Fruit fly (Drosophila melanogaster) whole organism, embryonic: ENCODE data around the gene psh.

Source experiments
- Adf1 ChIP-seq: fragments of 200-800 bp; sonication (Bioruptor generic); IDR thresholded peaks from 2 replicates; pipeline ENCODE4 v1.3.6; 2022; ENCODE audit warnings: missing biosample characterization, missing genetic modification characterization
- B-H2 ChIP-seq: fragments of 200-800 bp; sonication (Bioruptor generic); optimal IDR thresholded peaks from 2 replicates; lab custom pipeline; 2018; ENCODE audit warnings: missing biosample characterization, mild to moderate bottlenecking, missing genetic modification characterization
- BEAF-32 ChIP-seq: fragments of 200-800 bp; sonication (Bioruptor generic); optimal IDR thresholded peaks from 3 replicates; lab custom pipeline; 2017; ENCODE audit warnings: missing biosample characterization, missing genetic modification characterization, mild to moderate bottlenecking, moderate library complexity, missing genetic modification reagents
- CG13287 ChIP-seq: fragments of 200-800 bp; sonication (Bioruptor generic); IDR thresholded peaks from 2 replicates; pipeline ENCODE4 v1.3.6; 2022; ENCODE audit warnings: missing biosample characterization, missing genetic modification characterization; ENCODE audit not compliant: partially characterized antibody
- CG14050 ChIP-seq: fragments of 200-800 bp; sonication (Bioruptor generic); IDR thresholded peaks from 3 replicates; pipeline ENCODE4 v1.3.6; 2022; ENCODE audit warnings: missing biosample characterization, missing genetic modification characterization
- CG15073 ChIP-seq: fragments of 200-800 bp; sonication (Bioruptor generic); optimal IDR thresholded peaks from 2 replicates; lab custom pipeline; 2016; ENCODE audit warnings: missing biosample characterization, missing genetic modification characterization
- CG17186 ChIP-seq: fragments of 200-800 bp; sonication (Bioruptor generic); optimal IDR thresholded peaks from 3 replicates; lab custom pipeline; 2017; ENCODE audit warnings: missing biosample characterization, missing genetic modification reagents, missing genetic modification characterization
- CG17361 ChIP-seq: fragments of 200-800 bp; sonication (Bioruptor generic); IDR thresholded peaks from 3 replicates; pipeline ENCODE4 v1.3.6; 2022; ENCODE audit warnings: missing biosample characterization, missing genetic modification characterization
- CG2116 ChIP-seq: fragments of 200-800 bp; sonication (Bioruptor generic); optimal IDR thresholded peaks from 3 replicates; lab custom pipeline; 2018; ENCODE audit warnings: missing biosample characterization, mild to moderate bottlenecking, missing genetic modification characterization
- CG2120 ChIP-seq: fragments of 200-800 bp; sonication (Bioruptor generic); optimal IDR thresholded peaks from 3 replicates; lab custom pipeline; 2016; ENCODE audit warnings: missing biosample characterization, missing genetic modification characterization
- CG2199 ChIP-seq: fragments of 200-800 bp; sonication (Bioruptor generic); IDR thresholded peaks from 3 replicates; pipeline ENCODE4 v1.3.6; 2022; ENCODE audit warnings: missing biosample characterization, missing genetic modification characterization
- CG2678 ChIP-seq: fragments of 200-800 bp; sonication (Bioruptor generic); optimal IDR thresholded peaks from 3 replicates; lab custom pipeline; 2019; ENCODE audit warnings: missing biosample characterization, mild to moderate bottlenecking, missing genetic modification characterization, moderate library complexity
- CG31365 ChIP-seq: fragments of 200-800 bp; sonication (Bioruptor generic); optimal IDR thresholded peaks from 2 replicates; lab custom pipeline; 2018; ENCODE audit warnings: missing biosample characterization, mild to moderate bottlenecking, missing genetic modification characterization
- CG33557 ChIP-seq: fragments of 200-800 bp; sonication (Bioruptor generic); optimal IDR thresholded peaks from 2 replicates; lab custom pipeline; 2019; ENCODE audit warnings: missing biosample characterization, mild to moderate bottlenecking, missing genetic modification characterization, moderate library complexity
- CG3847 ChIP-seq: fragments of 200-800 bp; sonication (Bioruptor generic); IDR thresholded peaks from 2 replicates; pipeline ENCODE4 v1.3.6; 2022; ENCODE audit warnings: missing biosample characterization, missing genetic modification characterization
- CG43689 ChIP-seq: fragments of 200-800 bp; sonication (Bioruptor generic); IDR thresholded peaks from 2 replicates; pipeline ENCODE4 v1.3.6; 2022; ENCODE audit warnings: missing biosample characterization, missing genetic modification characterization
- CG5180 ChIP-seq: fragments of 200-800 bp; sonication (Bioruptor generic); optimal IDR thresholded peaks from 3 replicates; lab custom pipeline; 2017; ENCODE audit warnings: missing biosample characterization, missing genetic modification characterization, mild to moderate bottlenecking, moderate library complexity, missing genetic modification reagents
- CG7963 ChIP-seq: fragments of 200-800 bp; sonication (Bioruptor generic); IDR thresholded peaks from 3 replicates; pipeline ENCODE4 v1.3.6; 2022; ENCODE audit warnings: missing biosample characterization, missing genetic modification characterization; ENCODE audit not compliant: partially characterized antibody
- E2f2 ChIP-seq: fragments of 200-800 bp; sonication (Bioruptor generic); IDR thresholded peaks from 2 replicates; pipeline ENCODE4 v1.3.6; 2022; ENCODE audit warnings: missing biosample characterization, missing genetic modification characterization
- Gug ChIP-seq: fragments of 200-800 bp; sonication (Bioruptor generic); IDR thresholded peaks from 4 replicates; pipeline ENCODE4 v1.3.6; 2022; ENCODE audit warnings: missing biosample characterization, missing genetic modification characterization
- Hr78 ChIP-seq, 2 experiments: fragments of 200-800 bp in 1 of 2; fragments of >200 bp in 1 of 2; sonication (Bioruptor generic) in 1 of 2; optimal IDR thresholded peaks; 2 replicates each; lab custom pipeline; 2017 to 2019; ENCODE audit warnings: missing biosample characterization in 2 of 2, missing genetic modification characterization in 2 of 2, mild to moderate bottlenecking in 1 of 2, moderate library complexity in 1 of 2
- MBD-R2 ChIP-seq: fragments of 200-800 bp; sonication (Bioruptor generic); IDR thresholded peaks from 2 replicates; pipeline ENCODE4 v1.3.6; 2022; ENCODE audit warnings: missing biosample characterization, missing genetic modification characterization
- MESR4 ChIP-seq: fragments of 200-800 bp; sonication (Bioruptor generic); optimal IDR thresholded peaks from 2 replicates; lab custom pipeline; 2018; ENCODE audit warnings: missing biosample characterization, mild to moderate bottlenecking, missing genetic modification characterization, moderate library complexity
- Oli ChIP-seq: fragments of 200-800 bp; sonication (Bioruptor generic); optimal IDR thresholded peaks from 2 replicates; lab custom pipeline; 2018; ENCODE audit warnings: missing biosample characterization, mild to moderate bottlenecking, missing genetic modification characterization, moderate library complexity
- Pdp1 ChIP-seq, 2 experiments: fragments of 200-800 bp; sonication (Bioruptor generic); optimal IDR thresholded peaks; 3 replicates each; lab custom pipeline; 2016; ENCODE audit warnings: missing biosample characterization in 2 of 2, missing genetic modification characterization in 2 of 2, mild to moderate bottlenecking in 1 of 2, moderate library complexity in 1 of 2
- Sin3A ChIP-seq: fragments of >200 bp; optimal IDR thresholded peaks from 2 replicates; lab custom pipeline; 2018
- al ChIP-seq: fragments of 200-800 bp; sonication (Bioruptor generic); IDR thresholded peaks from 2 replicates; pipeline ENCODE4 v1.3.6; 2022; ENCODE audit warnings: missing biosample characterization, missing genetic modification characterization
- amos ChIP-seq: fragments of 200-800 bp; sonication (Bioruptor generic); IDR thresholded peaks from 2 replicates; pipeline ENCODE4 v1.3.6; 2022; ENCODE audit warnings: missing biosample characterization, missing genetic modification characterization; ENCODE audit not compliant: partially characterized antibody
- caup ChIP-seq: fragments of 200-800 bp; sonication (Bioruptor generic); optimal IDR thresholded peaks from 3 replicates; lab custom pipeline; 2017; ENCODE audit warnings: missing biosample characterization, mild to moderate bottlenecking, missing genetic modification characterization, moderate library complexity; ENCODE audit not compliant: severe bottlenecking
- crol ChIP-seq: fragments of 200-800 bp; sonication (Bioruptor generic); IDR thresholded peaks from 2 replicates; pipeline ENCODE4 v1.3.6; 2022; ENCODE audit warnings: missing biosample characterization, missing genetic modification characterization
- crp ChIP-seq, 2 experiments: fragments of 200-800 bp; sonication (Bioruptor generic); optimal IDR thresholded peaks; 2 replicates in 1 of 2; 3 replicates in 1 of 2; lab custom pipeline; 2017; ENCODE audit warnings: missing biosample characterization in 2 of 2, missing genetic modification characterization in 2 of 2, mild to moderate bottlenecking in 1 of 2, moderate library complexity in 1 of 2
- danr ChIP-seq: fragments of 200-800 bp; sonication (Bioruptor generic); IDR thresholded peaks from 2 replicates; pipeline ENCODE4 v1.3.6; 2022; ENCODE audit warnings: missing biosample characterization, missing genetic modification characterization
- dati ChIP-seq: fragments of 200-800 bp; sonication (Bioruptor generic); IDR thresholded peaks from 2 replicates; pipeline ENCODE4 v1.3.6; 2022; ENCODE audit warnings: missing biosample characterization, missing genetic modification characterization
- dm ChIP-seq: fragments of 200-800 bp; sonication (Bioruptor generic); optimal IDR thresholded peaks from 3 replicates; lab custom pipeline; 2016; ENCODE audit warnings: missing biosample characterization, missing genetic modification characterization
- gro ChIP-seq: fragments of 200-800 bp; sonication (Bioruptor generic); optimal IDR thresholded peaks from 2 replicates; lab custom pipeline; 2016; ENCODE audit warnings: missing biosample characterization, missing genetic modification characterization
- hkb ChIP-seq, 2 experiments: fragments of 200-800 bp in 1 of 2; fragments of >200 bp in 1 of 2; sonication (Bioruptor generic) in 1 of 2; IDR thresholded peaks in 1 of 2; optimal IDR thresholded peaks in 1 of 2; 2 replicates each; pipeline versions ENCODE4 v1.3.6 to Lab custom; 2017 to 2022; ENCODE audit warnings: missing biosample characterization in 1 of 2, missing genetic modification characterization in 1 of 2
- hth ChIP-seq: fragments of >200 bp; optimal IDR thresholded peaks from 2 replicates; lab custom pipeline; 2017; ENCODE audit warnings: inconsistent platforms
- inv ChIP-seq: fragments of 200-800 bp; sonication (Bioruptor generic); IDR thresholded peaks from 2 replicates; pipeline ENCODE4 v1.3.6; 2022; ENCODE audit warnings: missing biosample characterization, missing genetic modification characterization; ENCODE audit not compliant: partially characterized antibody
- knrl ChIP-seq: fragments of 200-800 bp; sonication (Bioruptor generic); IDR thresholded peaks from 3 replicates; pipeline ENCODE4 v1.3.6; 2022; ENCODE audit warnings: missing biosample characterization, missing genetic modification characterization; ENCODE audit not compliant: partially characterized antibody
- pan ChIP-seq, 4 experiments: fragments of >200 bp in 3 of 4; fragments of 200-800 bp in 1 of 4; sonication (Bioruptor generic) in 1 of 4; optimal IDR thresholded peaks in 3 of 4; IDR thresholded peaks in 1 of 4; 2 replicates each; pipeline versions ENCODE4 v1.3.6 to Lab custom; 2017 to 2022; ENCODE audit warnings: missing biosample characterization in 2 of 4, missing genetic modification characterization in 2 of 4, mixed read lengths in 1 of 4
- pfk ChIP-seq: fragments of 200-800 bp; sonication (Bioruptor generic); optimal IDR thresholded peaks from 2 replicates; lab custom pipeline; 2018; ENCODE audit warnings: missing biosample characterization, mild to moderate bottlenecking, missing genetic modification characterization, moderate library complexity
- pita ChIP-seq: fragments of 200-800 bp; sonication (Bioruptor generic); optimal IDR thresholded peaks from 2 replicates; lab custom pipeline; 2017; ENCODE audit warnings: missing biosample characterization, mild to moderate bottlenecking, missing genetic modification characterization
- slbo ChIP-seq: fragments of 200-800 bp; sonication (Bioruptor generic); IDR thresholded peaks from 2 replicates; pipeline ENCODE4 v1.3.6; 2022; ENCODE audit warnings: missing biosample characterization, missing genetic modification characterization
- sqz ChIP-seq: fragments of 200-800 bp; sonication (Bioruptor generic); optimal IDR thresholded peaks from 3 replicates; lab custom pipeline; 2018; ENCODE audit warnings: missing biosample characterization, mild to moderate bottlenecking, missing genetic modification characterization
- stc ChIP-seq: fragments of 200-800 bp; sonication (Bioruptor generic); IDR thresholded peaks from 2 replicates; pipeline ENCODE4 v1.3.6; 2022; ENCODE audit warnings: missing biosample characterization, missing genetic modification characterization
- zf30C ChIP-seq: fragments of 200-800 bp; sonication (Bioruptor generic); optimal IDR thresholded peaks from 3 replicates; lab custom pipeline; 2018; ENCODE audit warnings: missing biosample characterization, mild to moderate bottlenecking, missing genetic modification characterization

Gene psh

dm6 chrX:18515205-18515921, 28.6 kb upstream of the psh start, which contains the start of the genes Bx and HisRS:
Gene Bx, plus strand, starts transcription at chrX:18515428.
Gene HisRS, plus strand, starts transcription at chrX:18515428.
- peak; percentile 21 for TF ChIP-seq B-H2 (GFP tag; lab: Kevin White, UChicago)
- TF ChIP-seq CG13287 (GFP tag; lab: Robert Waterston, UW) = peak; percentile 36; the same call in 1 of the 2 replicates
- TF ChIP-seq CG2199 (GFP tag; lab: Robert Waterston, UW) = peak; percentile 38; the same call in 1 of the 3 replicates
- peak; percentile 27; the same call in 1 of the 4 replicates for TF ChIP-seq Gug (GFP tag; lab: Robert Waterston, UW)
- TF ChIP-seq zf30C (GFP tag; lab: Kevin White, UChicago) = no peak
- 0 out of 2 replicates have a peak, but pooled peaks have one; percentile 8 for TF ChIP-seq inv (GFP tag; lab: Robert Waterston, UW)
- TF ChIP-seq CG17186 (GFP tag; lab: Kevin White, UChicago) = peak; percentile 70
- TF ChIP-seq crol (GFP tag; lab: Robert Waterston, UW) = peak; percentile 82
- peak; percentile 87 for TF ChIP-seq dm (GFP tag; lab: Kevin White, UChicago)
- peak; percentile 10 for TF ChIP-seq caup (GFP tag; lab: Kevin White, UChicago)
- TF ChIP-seq CG15073 = no peak
- 0 out of 3 replicates have a peak, but pooled peaks have one; percentile 20 for TF ChIP-seq CG17361 (GFP tag; lab: Robert Waterston, UW)
- TF ChIP-seq CG3847 = peak; percentile 62
- TF ChIP-seq MESR4 (GFP tag; lab: Kevin White, UChicago) = peak; percentile 9
- TF ChIP-seq stc = no peak
- TF ChIP-seq amos = peak; percentile 48; the same call in 1 of the 2 replicates
- peak; percentile 77 for TF ChIP-seq pita (GFP tag; lab: Kevin White, UChicago)
- TF ChIP-seq dati (GFP tag; lab: Robert Waterston, UW) = 0 out of 2 replicates have a peak, but pooled peaks have one; percentile 15
- peak; percentile 80 for TF ChIP-seq MBD-R2 (GFP tag; lab: Robert Waterston, UW)
- no peak for TF ChIP-seq CG43689 (GFP tag; lab: Robert Waterston, UW)
- TF ChIP-seq CG7963 (GFP tag; lab: Robert Waterston, UW) = no peak
- TF ChIP-seq slbo (GFP tag; lab: Robert Waterston, UW) = 0 out of 2 replicates have a peak, but pooled peaks have one; percentile 13
- TF ChIP-seq CG2678 (tag; lab: Kevin White, UChicago) = no peak
- TF ChIP-seq pan (optimal IDR thresholded peaks at IDR 0.05; lab: Kevin White, UChicago) = no peak
- TF ChIP-seq pan (GFP tag; optimal IDR thresholded peaks at IDR 0.05 in 1 of 2, IDR thresholded peaks at IDR 0.05 in 1 of 2) = no peak
- peak; percentile 25 for TF ChIP-seq CG2116 (GFP tag; lab: Kevin White, UChicago)
- peak; percentile 37 for TF ChIP-seq gro (GFP tag; lab: Kevin White, UChicago)
- no peak for TF ChIP-seq hth (lab: Kevin White, UChicago)
- no peak for TF ChIP-seq CG33557 (GFP tag; lab: Kevin White, UChicago)
- peak; percentile 17; the same call in 1 of the 2 replicates for TF ChIP-seq al (GFP tag; lab: Robert Waterston, UW)
- no peak for TF ChIP-seq danr (GFP tag; lab: Robert Waterston, UW)
- peak; percentile 37 for TF ChIP-seq Sin3A (lab: Kevin White, UChicago)
- TF ChIP-seq Adf1 (GFP tag; lab: Robert Waterston, UW) = peak; percentile 42
- peak; percentile 35; the same call in 1 of the 3 replicates for TF ChIP-seq knrl
- peak; percentile 94 for TF ChIP-seq sqz (GFP tag; lab: Kevin White, UChicago)
- no peak for TF ChIP-seq hkb (optimal IDR thresholded peaks at IDR 0.05; lab: Kevin White, UChicago)
- 0 out of 2 replicates have a peak, but pooled peaks have one; percentile 26 for TF ChIP-seq hkb (GFP tag; IDR thresholded peaks at IDR 0.05; lab: Robert Waterston, UW)
- peak; percentile 50 for TF ChIP-seq BEAF-32
- peak; percentile 16 for TF ChIP-seq CG2120
- peak in 1 of 2 experiments; percentile 29 for TF ChIP-seq Pdp1 (GFP tag; optimal IDR thresholded peaks at IDR 0.05; lab: Kevin White, UChicago)
- TF ChIP-seq CG14050 (GFP tag; lab: Robert Waterston, UW) = no peak
- TF ChIP-seq CG31365 (tag; lab: Kevin White, UChicago) = no peak
- TF ChIP-seq Oli (tag; lab: Kevin White, UChicago) = no peak
- peak; percentile 49 for TF ChIP-seq E2f2 (GFP tag; lab: Robert Waterston, UW)
- TF ChIP-seq Hr78 (GFP tag; optimal IDR thresholded peaks at IDR 0.05; lab: Kevin White, UChicago) = no peak
- TF ChIP-seq pfk (GFP tag; lab: Kevin White, UChicago) = peak; percentile 6
- peak; percentile 62 for TF ChIP-seq CG5180 (GFP tag; lab: Kevin White, UChicago)
- TF ChIP-seq crp (GFP tag; optimal IDR thresholded peaks at IDR 0.05; lab: Kevin White, UChicago) = peak in 1 of 2 experiments; percentile 51
